Worm (Caenorhabditis elegans) whole organism, L2 larva: ENCODE data around the gene F16B12.7.

Experiments used
- C34F6.9 ChIP-seq: fragments of 150-350 bp; optimal IDR thresholded peaks from 2 replicates; lab custom pipeline; 2014; ENCODE audit warnings: missing biosample characterization, missing genetic modification characterization
- F13H6.1 ChIP-seq: sonication (generic microtip); optimal IDR thresholded peaks from 2 replicates; lab custom pipeline; 2016; ENCODE audit warnings: missing genetic modification characterization, missing compliant biosample characterization
- R02D3.7 ChIP-seq: fragments of 150-350 bp; optimal IDR thresholded peaks from 2 replicates; lab custom pipeline; 2014; ENCODE audit warnings: missing biosample characterization, missing genetic modification characterization
- Y55F3AM.14 ChIP-seq: fragments of 200-800 bp; sonication (Bioruptor generic); optimal IDR thresholded peaks from 2 replicates; lab custom pipeline; 2018; ENCODE audit warnings: mild to moderate bottlenecking, missing genetic modification characterization, missing compliant biosample characterization
- ZK546.5 ChIP-seq: sonication (generic microtip); optimal IDR thresholded peaks from 2 replicates; lab custom pipeline; 2017; ENCODE audit warnings: missing biosample characterization, missing genetic modification characterization
- alr-1 ChIP-seq: fragments of 150-350 bp; optimal IDR thresholded peaks from 2 replicates; lab custom pipeline; 2014; ENCODE audit warnings: missing biosample characterization, missing genetic modification characterization
- aly-2 ChIP-seq: fragments of 150-350 bp; optimal IDR thresholded peaks from 2 replicates; lab custom pipeline; 2014; ENCODE audit warnings: missing biosample characterization, missing genetic modification characterization
- ama-1 ChIP-seq: fragments of 150-350 bp; optimal IDR thresholded peaks from 2 replicates; lab custom pipeline; 2018; ENCODE audit warnings: inconsistent platforms
- blmp-1 ChIP-seq: sonication (generic microtip); optimal IDR thresholded peaks from 2 replicates; lab custom pipeline; 2017; ENCODE audit warnings: missing genetic modification characterization, mild to moderate bottlenecking, missing compliant biosample characterization, antibody characterized with exemption, moderate library complexity; ENCODE audit not compliant: insufficient read depth
- ceh-16 ChIP-seq: fragments of 150-350 bp; optimal IDR thresholded peaks from 2 replicates; lab custom pipeline; 2014; ENCODE audit warnings: missing biosample characterization, missing genetic modification characterization
- ceh-82 ChIP-seq: fragments of 150-350 bp; optimal IDR thresholded peaks from 2 replicates; lab custom pipeline; 2014; ENCODE audit warnings: missing biosample characterization, missing genetic modification characterization
- crh-2 ChIP-seq: sonication (generic microtip); optimal IDR thresholded peaks from 2 replicates; lab custom pipeline; 2017; ENCODE audit warnings: missing biosample characterization, missing genetic modification characterization
- dmd-4 ChIP-seq: sonication (generic microtip); optimal IDR thresholded peaks from 2 replicates; lab custom pipeline; 2017; ENCODE audit warnings: missing biosample characterization, missing genetic modification characterization
- egl-27 ChIP-seq: sonication (generic microtip); optimal IDR thresholded peaks from 3 replicates; lab custom pipeline; 2017; ENCODE audit warnings: missing biosample characterization, missing genetic modification reagents, missing genetic modification characterization
- elt-1 ChIP-seq: fragments of 150-350 bp; optimal IDR thresholded peaks from 2 replicates; lab custom pipeline; 2014; ENCODE audit warnings: missing biosample characterization, missing genetic modification characterization
- elt-3 ChIP-seq: sonication (generic microtip); optimal IDR thresholded peaks from 2 replicates; lab custom pipeline; 2017; ENCODE audit warnings: missing biosample characterization, missing genetic modification characterization
- fos-1 ChIP-seq: fragments of 150-350 bp; optimal IDR thresholded peaks from 2 replicates; lab custom pipeline; 2014; ENCODE audit warnings: missing biosample characterization, missing genetic modification characterization
- gmeb-1 ChIP-seq: fragments of 150-350 bp; optimal IDR thresholded peaks from 2 replicates; lab custom pipeline; 2014; ENCODE audit warnings: missing biosample characterization, missing genetic modification characterization
- lin-11 ChIP-seq: fragments of 150-350 bp; sonication (generic microtip); optimal IDR thresholded peaks from 2 replicates; lab custom pipeline; 2014; ENCODE audit warnings: missing biosample characterization, missing genetic modification characterization, inconsistent platforms, mixed read lengths
- lin-13 ChIP-seq: fragments of 150-350 bp; optimal IDR thresholded peaks from 2 replicates; lab custom pipeline; 2014; ENCODE audit warnings: missing biosample characterization, missing genetic modification reagents, missing genetic modification characterization
- lin-39 ChIP-seq: fragments of 150-350 bp; optimal IDR thresholded peaks from 2 replicates; lab custom pipeline; 2014; ENCODE audit warnings: missing biosample characterization, missing genetic modification reagents, missing genetic modification characterization
- lsy-2 ChIP-seq, 2 experiments: fragments of 150-350 bp in 1 of 2; sonication (generic microtip) in 1 of 2; optimal IDR thresholded peaks; 2 replicates each; lab custom pipeline; 2014 to 2017; ENCODE audit warnings: missing biosample characterization in 2 of 2, missing genetic modification characterization in 2 of 2
- mab-5 ChIP-seq: fragments of 150-350 bp; optimal IDR thresholded peaks from 2 replicates; lab custom pipeline; 2014; ENCODE audit warnings: missing biosample characterization, missing genetic modification characterization
- mbf-1 ChIP-seq: sonication (generic microtip); optimal IDR thresholded peaks from 2 replicates; lab custom pipeline; 2017; ENCODE audit warnings: missing biosample characterization, missing genetic modification characterization
- mdl-1 ChIP-seq, 2 experiments: fragments of 150-350 bp in 1 of 2; sonication (generic microtip) in 1 of 2; optimal IDR thresholded peaks; 2 replicates each; lab custom pipeline; 2017; ENCODE audit warnings: missing biosample characterization in 2 of 2, missing genetic modification characterization in 2 of 2
- nhr-11 ChIP-seq: fragments of 150-350 bp; optimal IDR thresholded peaks from 2 replicates; lab custom pipeline; 2014; ENCODE audit warnings: missing biosample characterization, missing genetic modification characterization
- nhr-12 ChIP-seq: fragments of 150-350 bp; optimal IDR thresholded peaks from 2 replicates; lab custom pipeline; 2014; ENCODE audit warnings: missing biosample characterization, missing genetic modification characterization
- nhr-129 ChIP-seq: fragments of 150-350 bp; optimal IDR thresholded peaks from 2 replicates; lab custom pipeline; 2014; ENCODE audit warnings: missing biosample characterization, missing genetic modification characterization
- nhr-23 ChIP-seq: fragments of 150-350 bp; optimal IDR thresholded peaks from 2 replicates; lab custom pipeline; 2014; ENCODE audit warnings: missing biosample characterization, missing genetic modification reagents, missing genetic modification characterization
- nhr-237 ChIP-seq: fragments of 150-350 bp; optimal IDR thresholded peaks from 2 replicates; lab custom pipeline; 2014; ENCODE audit warnings: missing biosample characterization, missing genetic modification characterization
- nhr-25 ChIP-seq: fragments of 150-350 bp; sonication (generic microtip); optimal IDR thresholded peaks from 3 replicates; lab custom pipeline; 2014; ENCODE audit warnings: missing biosample characterization, missing genetic modification characterization
- nhr-6 ChIP-seq: fragments of 150-350 bp; optimal IDR thresholded peaks from 2 replicates; lab custom pipeline; 2014; ENCODE audit warnings: missing biosample characterization, missing genetic modification characterization
- nhr-77 ChIP-seq: fragments of 150-350 bp; optimal IDR thresholded peaks from 2 replicates; lab custom pipeline; 2014; ENCODE audit warnings: missing biosample characterization, missing genetic modification characterization
- peb-1 ChIP-seq: fragments of 150-350 bp; optimal IDR thresholded peaks from 2 replicates; lab custom pipeline; 2014; ENCODE audit warnings: missing biosample characterization, missing genetic modification characterization
- skn-1 ChIP-seq: sonication (generic microtip); optimal IDR thresholded peaks from 2 replicates; lab custom pipeline; 2017; ENCODE audit warnings: missing biosample characterization, missing genetic modification characterization
- sma-3 ChIP-seq: sonication (generic microtip); optimal IDR thresholded peaks from 2 replicates; lab custom pipeline; 2016; ENCODE audit warnings: missing genetic modification reagents, missing genetic modification characterization, missing compliant biosample characterization
- sma-9 ChIP-seq, 2 experiments: fragments of 150-350 bp in 1 of 2; sonication (generic microtip) in 1 of 2; optimal IDR thresholded peaks; 2 replicates each; lab custom pipeline; 2014 to 2016; ENCODE audit warnings: missing genetic modification characterization in 2 of 2, mild to moderate bottlenecking in 1 of 2, missing biosample characterization in 1 of 2, missing compliant biosample characterization in 1 of 2, missing genetic modification reagents in 1 of 2, moderate library complexity in 1 of 2
- snpc-4 ChIP-seq: fragments of 150-350 bp; optimal IDR thresholded peaks from 2 replicates; lab custom pipeline; 2014; ENCODE audit warnings: missing biosample characterization, missing genetic modification characterization
- unc-39 ChIP-seq: fragments of 150-350 bp; optimal IDR thresholded peaks from 2 replicates; lab custom pipeline; 2014; ENCODE audit warnings: missing biosample characterization, missing genetic modification characterization
- unc-55 ChIP-seq: fragments of 150-350 bp; sonication (generic microtip); optimal IDR thresholded peaks from 3 replicates; lab custom pipeline; 2014; ENCODE audit warnings: missing biosample characterization, missing genetic modification reagents, missing genetic modification characterization
- unc-62 ChIP-seq: fragments of 150-350 bp; optimal IDR thresholded peaks from 2 replicates; lab custom pipeline; 2014; ENCODE audit warnings: missing biosample characterization, missing genetic modification reagents, missing genetic modification characterization
- zag-1 ChIP-seq: fragments of 150-350 bp; optimal IDR thresholded peaks from 2 replicates; lab custom pipeline; 2014; ENCODE audit warnings: missing biosample characterization, missing genetic modification characterization
- ztf-1 ChIP-seq: fragments of 200-800 bp; sonication (Bioruptor generic); conservative IDR thresholded peaks from 2 replicates; pipeline ENCODE4 v1.3.6; 2022; ENCODE audit warnings: missing genetic modification characterization, missing compliant biosample characterization
- ztf-11 ChIP-seq: sonication (generic microtip); optimal IDR thresholded peaks from 2 replicates; lab custom pipeline; 2017; ENCODE audit warnings: missing biosample characterization, missing genetic modification characterization
- ztf-4 ChIP-seq: fragments of 150-350 bp; optimal IDR thresholded peaks from 2 replicates; lab custom pipeline; 2014; ENCODE audit warnings: missing biosample characterization, missing genetic modification characterization

F16B12.7 gene

DNA sequence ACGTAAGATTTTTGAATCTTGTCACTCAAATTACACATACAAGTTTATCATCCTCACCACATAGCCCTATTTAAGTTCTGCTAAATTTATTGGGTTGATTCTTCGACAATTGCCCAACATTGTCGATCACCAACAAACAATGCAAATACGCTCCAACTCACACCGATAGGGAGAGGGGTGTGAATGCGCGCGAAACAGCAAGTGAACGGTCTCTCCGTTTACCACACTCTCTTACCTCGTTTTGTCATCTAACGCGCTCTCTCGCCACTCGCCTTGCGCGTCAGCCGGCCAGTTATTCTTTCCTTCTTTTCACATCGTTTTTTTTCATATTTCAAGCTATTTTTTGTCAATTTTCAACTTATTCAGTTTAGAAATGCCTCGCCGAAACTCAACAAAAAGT is 6.4 kb upstream of the F16B12.7 start, which contains the start of gene F16B12.6 (continued):
- TF ChIP-seq unc-62 (GFP tag; lab: Kevin White, UChicago) (no peak), sma-9 (GFP tag; optimal IDR thresholded peaks at IDR 0.05; lab: Kevin White, UChicago) (peak; percentile 56), sma-9 (tag; optimal IDR thresholded peaks at IDR 0.05; lab: Kevin White, UChicago) (no peak), ceh-82 (tag; lab: Kevin White, UChicago) (no peak), nhr-77 (no peak), ZK546.5 (no peak)

DNA sequence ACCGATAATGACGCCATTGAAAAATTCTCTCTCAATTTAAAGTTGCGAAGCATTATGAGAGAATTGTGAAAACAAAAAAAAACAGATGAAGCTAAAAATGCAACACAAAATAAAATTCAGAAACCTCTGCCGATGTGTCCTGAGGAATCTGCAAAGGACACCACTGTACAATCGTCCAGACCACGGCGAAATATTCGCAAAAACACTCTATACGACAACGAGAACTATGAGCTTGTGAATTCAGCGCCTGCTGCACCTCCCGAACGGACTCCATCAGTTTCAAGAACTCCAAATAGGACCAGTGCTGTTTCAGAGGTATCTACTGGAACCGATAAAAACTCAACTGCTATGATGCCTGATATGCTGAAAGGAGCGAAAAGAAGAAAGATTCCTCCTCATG is 5.9 kb upstream of the F16B12.7 start:
- no peak for TF ChIP-seq nhr-23 (tag; lab: Kevin White, UChicago)
- TF ChIP-seq aly-2 (tag; lab: Kevin White, UChicago): no peak
- TF ChIP-seq alr-1 (tag; lab: Kevin White, UChicago): no peak
- TF ChIP-seq R02D3.7 (tag; lab: Kevin White, UChicago): no peak
- no peak for TF ChIP-seq elt-3 (tag; lab: Kevin White, UChicago)
- TF ChIP-seq dmd-4: no peak
- TF ChIP-seq lin-13 (GFP tag; lab: Kevin White, UChicago): no peak

DNA sequence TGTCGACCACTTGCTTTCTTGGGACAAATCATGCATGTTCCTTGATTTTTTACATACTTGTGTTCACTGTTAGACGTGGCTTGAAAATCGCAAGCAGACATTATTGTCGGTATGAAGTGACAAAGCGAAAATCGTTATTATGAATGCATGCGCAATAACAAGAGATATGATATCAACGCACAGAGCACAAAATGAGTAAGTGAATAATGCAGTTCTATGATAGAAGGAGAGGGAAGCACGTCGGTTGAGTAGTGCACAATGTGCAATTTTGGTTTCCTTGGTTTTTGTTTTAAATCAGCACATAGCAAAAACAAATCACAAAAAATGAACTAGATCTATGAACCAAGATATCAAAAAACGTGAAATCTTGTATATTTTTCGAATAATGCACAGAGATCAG is 5.0 kb downstream of the F16B12.7 start, which contains the start of gene nhr-281:
Gene nhr-281, minus strand, starts transcription at position 101 of the 400 bp plus-strand sequence.
- TF ChIP-seq blmp-1 (no peak), F13H6.1 (no peak), lin-13 (GFP tag; lab: Kevin White, UChicago) (no peak), nhr-129 (tag; lab: Kevin White, UChicago) (no peak), dmd-4 (no peak)

DNA sequence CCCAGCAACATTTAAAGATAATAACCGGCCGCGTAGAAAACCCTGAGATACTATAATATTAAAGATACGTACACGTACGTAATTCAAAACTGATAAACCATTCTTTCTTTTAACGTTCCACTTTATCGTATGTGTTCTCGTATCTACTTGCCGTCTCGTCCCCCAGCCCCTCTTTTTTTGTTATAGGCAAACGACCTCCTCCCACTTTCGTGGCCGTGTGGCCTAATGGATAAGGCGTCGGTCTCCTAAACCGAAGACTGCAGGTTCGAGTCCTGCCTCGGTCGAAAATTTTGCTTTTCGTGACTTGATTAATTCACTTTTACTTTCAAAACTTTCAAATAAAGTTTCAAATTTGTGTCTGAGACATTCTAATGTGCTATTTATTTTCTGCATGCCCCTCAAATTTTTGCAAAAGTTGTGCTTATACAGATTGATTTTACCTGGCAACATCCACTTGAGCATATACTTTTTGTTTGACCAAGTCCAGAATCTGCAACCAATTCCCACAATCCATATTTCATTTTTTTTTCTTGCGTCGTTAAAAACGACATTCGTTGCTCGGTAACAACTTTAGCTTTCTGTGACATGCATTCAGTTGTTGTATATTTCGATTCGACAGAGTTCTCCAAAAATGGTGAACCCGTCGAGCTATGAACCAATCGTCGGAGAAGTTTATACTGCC is 7.3 kb downstream of the F16B12.7 start, which contains the start of gene F28H6.7:
Gene F28H6.7, plus strand, starts transcription at position 632 of the 682 bp plus-strand sequence.
- TF ChIP-seq crh-2 (peak; percentile 11), sma-9 (GFP tag; optimal IDR thresholded peaks at IDR 0.05; lab: Kevin White, UChicago) (peak; percentile 61), sma-9 (tag; optimal IDR thresholded peaks at IDR 0.05; lab: Kevin White, UChicago) (no peak), sma-3 (GFP tag; lab: Kevin White, UChicago) (peak; percentile 50), lin-13 (GFP tag; lab: Kevin White, UChicago) (peak; percentile 29), mdl-1 (tag; optimal IDR thresholded peaks at IDR 0.05; lab: Kevin White, UChicago) (no peak), nhr-6 (tag; lab: Kevin White, UChicago) (no peak), R02D3.7 (tag; lab: Kevin White, UChicago) (no peak), F13H6.1 (peak; percentile 30), dmd-4 (no peak), nhr-12 (no peak), egl-27 (tag; lab: Kevin White, UChicago) (no peak), aly-2 (tag; lab: Kevin White, UChicago) (no peak), zag-1 (tag; lab: Kevin White, UChicago) (no peak), nhr-237 (no peak), skn-1 (no peak), nhr-11 (peak; percentile 25), ceh-82 (tag; lab: Kevin White, UChicago) (no peak), peb-1 (tag; lab: Kevin White, UChicago) (no peak), nhr-25 (tag; lab: Kevin White, UChicago) (no peak), lsy-2 (tag; optimal IDR thresholded peaks at IDR 0.05; lab: Kevin White, UChicago) (no peak), nhr-77 (no peak), elt-1 (tag; lab: Kevin White, UChicago) (no peak), lin-11 (no peak), mbf-1 (tag; lab: Kevin White, UChicago) (no peak), Y55F3AM.14 (GFP tag; lab: Kevin White, UChicago) (peak; percentile 42), gmeb-1 (tag; lab: Kevin White, UChicago) (no peak), unc-39 (tag; lab: Kevin White, UChicago) (no peak), ztf-4 (tag; lab: Kevin White, UChicago) (no peak), ama-1 (lab: Kevin White, UChicago) (no peak), ceh-16 (tag; lab: Kevin White, UChicago) (no peak), unc-55 (GFP tag; lab: Kevin White, UChicago) (peak; percentile 20), snpc-4 (no peak), nhr-129 (tag; lab: Kevin White, UChicago) (peak; percentile 54), lin-39 (tag; lab: Kevin White, UChicago) (no peak), fos-1 (tag; lab: Kevin White, UChicago) (peak; percentile 57), nhr-23 (tag; lab: Kevin White, UChicago) (no peak), ztf-1 (GFP tag; lab: Robert Waterston, UW) (no peak), unc-62 (GFP tag; lab: Kevin White, UChicago) (no peak), alr-1 (tag; lab: Kevin White, UChicago) (no peak), ztf-11 (tag; lab: Kevin White, UChicago) (no peak), elt-3 (tag; lab: Kevin White, UChicago) (no peak), mab-5 (no peak), blmp-1 (no peak), C34F6.9 (tag; lab: Kevin White, UChicago) (no peak)
